Fruit fly (Drosophila melanogaster): ENCODE data around the gene CG8461.

Gene CG8461

dm6 chr3R:14479623-14480194, 33.7 kb downstream of the CG8461 start (continued):
- TF ChIP-seq CG15601 (tag; optimal IDR thresholded peaks at IDR 0.05) (no peak), CG6813 (GFP tag; optimal IDR thresholded peaks at IDR 0.05) (no peak), wek (GFP tag; optimal IDR thresholded peaks at IDR 0.05) (peak; percentile 55), luna (GFP tag; optimal IDR thresholded peaks at IDR 0.05) (no peak), CG31365 (tag; optimal IDR thresholded peaks at IDR 0.05) (no peak), MTF-1 (GFP tag; optimal IDR thresholded peaks at IDR 0.05; ENCODE audit: borderline replicate concordance) (peak; percentile 6), hkb (optimal IDR thresholded peaks at IDR 0.05) (no peak), hkb (GFP tag; IDR thresholded peaks at IDR 0.05) (peak; percentile 49), Nf-YC (tag; optimal IDR thresholded peaks at IDR 0.05) (no peak), hbn (GFP tag; IDR thresholded peaks at IDR 0.05; ENCODE audit: partially characterized antibody) (no peak), kni (GFP tag; optimal IDR thresholded peaks at IDR 0.05) (peak; percentile 4), emc (GFP tag; optimal IDR thresholded peaks at IDR 0.05) (no peak), CG9817 (tag; optimal IDR thresholded peaks at IDR 0.05) (no peak), twi (tag; optimal IDR thresholded peaks at IDR 0.05) (no peak), tx (GFP tag; optimal IDR thresholded peaks at IDR 0.05) (no peak), unpg (GFP tag; optimal IDR thresholded peaks at IDR 0.05) (peak; percentile 28), CG8281 (tag; optimal IDR thresholded peaks at IDR 0.05) (no peak), sqz (GFP tag; optimal IDR thresholded peaks at IDR 0.05) (no peak), Meics (GFP tag; optimal IDR thresholded peaks at IDR 0.05) (peak; percentile 50), CG2678 (tag; optimal IDR thresholded peaks at IDR 0.05) (peak; percentile 64), CG2199 (GFP tag; IDR thresholded peaks at IDR 0.05) (no peak), chm (GFP tag; IDR thresholded peaks at IDR 0.05) (0 out of 2 replicates have a peak, but pooled peaks have one; percentile 29), ro (GFP tag; IDR thresholded peaks at IDR 0.05) (no peak), pho (GFP tag; optimal IDR thresholded peaks at IDR 0.05) (no peak), CG15073 (GFP tag; optimal IDR thresholded peaks at IDR 0.05) (no peak), E2f2 (GFP tag; IDR thresholded peaks at IDR 0.05) (no peak), p53 (GFP tag; optimal IDR thresholded peaks at IDR 0.05) (no peak), CG11696 (GFP tag; IDR thresholded peaks at IDR 0.05) (no peak), Med (GFP tag) (peak; percentile 84), Fer2 (tag; optimal IDR thresholded peaks at IDR 0.05) (peak; percentile 26), CG30403 (GFP tag; optimal IDR thresholded peaks at IDR 0.05) (no peak), CG32772 (GFP tag; IDR thresholded peaks at IDR 0.05) (no peak), CG43689 (GFP tag; IDR thresholded peaks at IDR 0.05) (no peak), B-H1 (GFP tag; IDR thresholded peaks at IDR 0.05) (no peak), CG10543 (GFP tag; optimal IDR thresholded peaks at IDR 0.05) (peak; percentile 63), CG18476 (GFP tag; optimal IDR thresholded peaks at IDR 0.05) (no peak), CG6654 (GFP tag; optimal IDR thresholded peaks at IDR 0.05) (no peak), insv (GFP tag; optimal IDR thresholded peaks at IDR 0.05) (peak in 1 of 2 experiments; percentile 11), HLH3B (GFP tag; IDR thresholded peaks at IDR 0.05) (no peak), Stat92E (GFP tag; optimal IDR thresholded peaks at IDR 0.05) (no peak), YL-1 (GFP tag; optimal IDR thresholded peaks at IDR 0.05) (peak; percentile 0), Deaf1 (tag; optimal IDR thresholded peaks at IDR 0.05) (no peak), CG14667 (GFP tag; IDR thresholded peaks at IDR 0.05) (no peak), zfh2 (GFP tag; optimal IDR thresholded peaks at IDR 0.05) (no peak), CG33557 (GFP tag; optimal IDR thresholded peaks at IDR 0.05) (no peak), ATbp (GFP tag; optimal IDR thresholded peaks at IDR 0.05) (peak; percentile 50), knrl (GFP tag; IDR thresholded peaks at IDR 0.05; ENCODE audit: partially characterized antibody) (no peak), sr (GFP tag; IDR thresholded peaks at IDR 0.05) (no peak), CG5953 (GFP tag; IDR thresholded peaks at IDR 0.05) (no peak), mld (GFP tag; IDR thresholded peaks at IDR 0.05; ENCODE audit: partially characterized antibody) (no peak)
